Fruit fly (Drosophila melanogaster): ENCODE data around the gene CG9459.

The CG9459 gene

DNA sequence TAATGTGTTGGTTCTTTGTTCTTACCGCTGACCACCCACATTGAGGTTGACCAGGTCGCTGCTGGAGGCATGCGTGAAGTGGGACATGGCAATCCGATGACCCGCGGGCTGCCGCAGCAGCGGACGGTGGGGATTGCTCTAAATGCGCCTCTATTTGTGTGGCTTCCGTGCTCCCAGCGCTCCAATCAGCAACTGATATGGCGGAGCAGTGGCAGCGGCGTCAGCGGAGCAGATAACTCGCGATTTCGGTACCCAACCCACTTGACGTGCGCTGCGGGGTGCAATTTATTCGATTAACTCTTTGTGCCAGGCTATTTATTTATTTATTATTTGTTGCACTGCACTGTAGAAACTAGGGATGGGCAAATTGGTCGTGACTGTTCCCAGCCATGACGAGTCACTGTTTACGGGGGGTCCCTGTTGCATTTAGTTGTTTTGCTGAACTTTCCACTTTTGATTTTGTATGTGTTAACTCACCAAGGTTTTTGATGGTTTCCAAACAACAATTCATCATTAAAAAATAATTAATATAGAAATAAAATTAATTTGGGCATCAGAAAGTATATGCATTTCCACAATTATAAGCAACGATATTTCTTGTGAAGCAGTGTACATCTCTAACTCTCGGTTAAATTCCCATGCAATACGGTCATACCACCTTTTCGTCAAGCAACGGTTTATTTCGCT, 17.4 kb downstream of the CG9459 start, which contains the start of the genes CG9467 and CG8526 (continued):
- TF ChIP-seq Usf (GFP tag; optimal IDR thresholded peaks at IDR 0.05), result peak; percentile 49
- no peak for TF ChIP-seq fd102C (GFP tag; optimal IDR thresholded peaks at IDR 0.05)
- TF ChIP-seq dan (GFP tag; IDR thresholded peaks at IDR 0.05), result no peak
- peak; percentile 35 for TF ChIP-seq CG7556 (GFP tag; optimal IDR thresholded peaks at IDR 0.05)
- no peak for TF ChIP-seq CG31365 (tag; optimal IDR thresholded peaks at IDR 0.05)
- peak; percentile 60 for TF ChIP-seq CG16815 (GFP tag; optimal IDR thresholded peaks at IDR 0.05)
- no peak for TF ChIP-seq Awh (GFP tag; IDR thresholded peaks at IDR 0.05)
- TF ChIP-seq CG7963 (GFP tag; IDR thresholded peaks at IDR 0.05; ENCODE audit: partially characterized antibody), result peak; percentile 49; the same call in 2 of the 3 replicates
- no peak for TF ChIP-seq D19A (tag; optimal IDR thresholded peaks at IDR 0.05)
- no peak for TF ChIP-seq wek (GFP tag; optimal IDR thresholded peaks at IDR 0.05)
- peak; percentile 30; the same call in 1 of the 2 replicates for TF ChIP-seq CG32767 (GFP tag; IDR thresholded peaks at IDR 0.05)
- peak; percentile 11 for TF ChIP-seq pho (GFP tag; optimal IDR thresholded peaks at IDR 0.05)
- TF ChIP-seq NC2α (GFP tag; optimal IDR thresholded peaks at IDR 0.05), result no peak
- TF ChIP-seq ara (GFP tag; IDR thresholded peaks at IDR 0.05), result 0 out of 2 replicates have a peak, but pooled peaks have one; percentile 35
- TF ChIP-seq CG17186 (GFP tag; optimal IDR thresholded peaks at IDR 0.05), result peak; percentile 24
- TF ChIP-seq jigr1 (GFP tag; IDR thresholded peaks at IDR 0.05), result peak; percentile 57; the same call in 2 of the 3 replicates
- peak; percentile 80 for TF ChIP-seq CG4617 (GFP tag; optimal IDR thresholded peaks at IDR 0.05; ENCODE audit: borderline replicate concordance)
- peak; percentile 24; the same call in 1 of the 2 replicates for TF ChIP-seq crol (GFP tag; IDR thresholded peaks at IDR 0.05)
- peak; percentile 23 for TF ChIP-seq CG1233 (GFP tag; optimal IDR thresholded peaks at IDR 0.05)
- TF ChIP-seq sna (GFP tag; IDR thresholded peaks at IDR 0.05; ENCODE audit: partially characterized antibody), result 0 out of 2 replicates have a peak, but pooled peaks have one; percentile 29
- no peak for TF ChIP-seq crc (GFP tag; optimal IDR thresholded peaks at IDR 0.05)
- TF ChIP-seq gem (tag; optimal IDR thresholded peaks at IDR 0.05), result no peak
- TF ChIP-seq CrebB (tag; optimal IDR thresholded peaks at IDR 0.05), result no peak
- no peak for TF ChIP-seq CG12744 (GFP tag; optimal IDR thresholded peaks at IDR 0.05)
- TF ChIP-seq CG8478 (optimal IDR thresholded peaks at IDR 0.05), result no peak
- TF ChIP-seq luna (GFP tag; optimal IDR thresholded peaks at IDR 0.05), result no peak
- TF ChIP-seq lmd (GFP tag; IDR thresholded peaks at IDR 0.05), result peak; percentile 65
- TF ChIP-seq CG12659 (GFP tag; optimal IDR thresholded peaks at IDR 0.05), result peak; percentile 75
- TF ChIP-seq CG10462 (GFP tag; optimal IDR thresholded peaks at IDR 0.05), result peak; percentile 84
- no peak for TF ChIP-seq CG2678 (tag; optimal IDR thresholded peaks at IDR 0.05)
- TF ChIP-seq phol (tag; optimal IDR thresholded peaks at IDR 0.05), result peak; percentile 83
- peak; percentile 35; the same call in 1 of the 3 replicates for TF ChIP-seq ken (GFP tag; IDR thresholded peaks at IDR 0.05)
- TF ChIP-seq zfh2 (GFP tag; optimal IDR thresholded peaks at IDR 0.05), result peak; percentile 71
- peak; percentile 66 for TF ChIP-seq CG2129 (GFP tag; IDR thresholded peaks at IDR 0.05; ENCODE audit: partially characterized antibody)
- no peak for TF ChIP-seq Hmx (GFP tag; optimal IDR thresholded peaks at IDR 0.05)
- peak; percentile 58 for TF ChIP-seq CG13624 (GFP tag; optimal IDR thresholded peaks at IDR 0.05)
- TF ChIP-seq CG8924 (tag; optimal IDR thresholded peaks at IDR 0.05), result peak; percentile 77
- peak; percentile 52 to 71 for TF ChIP-seq dpn (GFP tag; optimal IDR thresholded peaks at IDR 0.05)
- TF ChIP-seq CG17359 (tag; optimal IDR thresholded peaks at IDR 0.05), result peak; percentile 51
- TF ChIP-seq CG5953 (GFP tag; IDR thresholded peaks at IDR 0.05), result no peak
- peak; percentile 70 for TF ChIP-seq CG10267 (tag; optimal IDR thresholded peaks at IDR 0.05)
- TF ChIP-seq CG13894 (tag; optimal IDR thresholded peaks at IDR 0.05), result no peak
- peak; percentile 74 for TF ChIP-seq YL-1 (GFP tag; optimal IDR thresholded peaks at IDR 0.05)
- peak; percentile 69 for TF ChIP-seq CG18262 (tag; optimal IDR thresholded peaks at IDR 0.05)
- TF ChIP-seq CG4282 (GFP tag; optimal IDR thresholded peaks at IDR 0.05), result no peak
- 0 out of 3 replicates have a peak, but pooled peaks have one; percentile 39 for TF ChIP-seq CG11456 (GFP tag; IDR thresholded peaks at IDR 0.05)
- no peak for TF ChIP-seq Spps (tag; optimal IDR thresholded peaks at IDR 0.05)
- TF ChIP-seq Chrac-16 (GFP tag; optimal IDR thresholded peaks at IDR 0.05), result peak; percentile 74
- TF ChIP-seq dmrt99B (tag; optimal IDR thresholded peaks at IDR 0.05), result no peak

Data from whole organism, embryonic.